Fruit fly (Drosophila melanogaster) whole organism, embryonic: ENCODE results near the gene CG33287.

Experiments used
- Bgb ChIP-seq: fragments of 200-800 bp; sonication (Bioruptor generic); IDR thresholded peaks from 2 replicates; pipeline ENCODE4 v1.3.6; 2022; ENCODE audit warnings: missing biosample characterization, missing genetic modification characterization; ENCODE audit not compliant: partially characterized antibody
- Blimp-1 ChIP-seq: fragments of 200-800 bp; sonication (Bioruptor generic); optimal IDR thresholded peaks from 3 replicates; lab custom pipeline; 2018; ENCODE audit warnings: missing biosample characterization, missing genetic modification characterization, mild to moderate bottlenecking, moderate library complexity, missing genetic modification reagents
- CG10543 ChIP-seq: fragments of 200-800 bp; sonication (Bioruptor generic); optimal IDR thresholded peaks from 3 replicates; lab custom pipeline; 2017; ENCODE audit warnings: missing biosample characterization, mild to moderate bottlenecking, missing genetic modification characterization, moderate library complexity
- CG13287 ChIP-seq: fragments of 200-800 bp; sonication (Bioruptor generic); IDR thresholded peaks from 2 replicates; pipeline ENCODE4 v1.3.6; 2022; ENCODE audit warnings: missing biosample characterization, missing genetic modification characterization; ENCODE audit not compliant: partially characterized antibody
- CG16813 ChIP-seq: fragments of 200-800 bp; sonication (Bioruptor generic); IDR thresholded peaks from 3 replicates; pipeline ENCODE4 v1.3.6; 2022; ENCODE audit warnings: missing biosample characterization, missing genetic modification characterization; ENCODE audit not compliant: partially characterized antibody
- CG1832 ChIP-seq: fragments of 200-800 bp; sonication (Bioruptor generic); optimal IDR thresholded peaks from 2 replicates; lab custom pipeline; 2017; ENCODE audit warnings: missing biosample characterization, mild to moderate bottlenecking, missing genetic modification characterization, inconsistent platforms
- CG2199 ChIP-seq: fragments of 200-800 bp; sonication (Bioruptor generic); IDR thresholded peaks from 3 replicates; pipeline ENCODE4 v1.3.6; 2022; ENCODE audit warnings: missing biosample characterization, missing genetic modification characterization
- CG2678 ChIP-seq: fragments of 200-800 bp; sonication (Bioruptor generic); optimal IDR thresholded peaks from 3 replicates; lab custom pipeline; 2019; ENCODE audit warnings: missing biosample characterization, mild to moderate bottlenecking, missing genetic modification characterization, moderate library complexity
- CG3163 ChIP-seq: fragments of 200-800 bp; sonication (Bioruptor generic); optimal IDR thresholded peaks from 3 replicates; lab custom pipeline; 2016; ENCODE audit warnings: missing biosample characterization, missing genetic modification characterization
- CG32532 ChIP-seq: fragments of 200-800 bp; sonication (Bioruptor generic); IDR thresholded peaks from 2 replicates; pipeline ENCODE4 v1.3.6; 2022; ENCODE audit warnings: missing biosample characterization, missing genetic modification characterization
- CG34224 ChIP-seq: fragments of 200-800 bp; sonication (Bioruptor generic); IDR thresholded peaks from 3 replicates; pipeline ENCODE4 v1.3.6; 2022; ENCODE audit warnings: missing biosample characterization, missing genetic modification characterization; ENCODE audit not compliant: partially characterized antibody
- CG34422 ChIP-seq: fragments of 200-800 bp; sonication (Bioruptor generic); IDR thresholded peaks from 3 replicates; pipeline ENCODE4 v1.3.6; 2022; ENCODE audit warnings: missing biosample characterization, missing genetic modification characterization
- CG3726 ChIP-seq: fragments of 200-800 bp; sonication (Bioruptor generic); IDR thresholded peaks from 3 replicates; pipeline ENCODE4, ENCODE4 v1.3.6; 2022; ENCODE audit warnings: missing biosample characterization, missing genetic modification characterization
- CG6813 ChIP-seq: fragments of 200-800 bp; sonication (Bioruptor generic); optimal IDR thresholded peaks from 2 replicates; lab custom pipeline; 2017; ENCODE audit warnings: missing biosample characterization, missing genetic modification characterization, mild to moderate bottlenecking, moderate library complexity, missing genetic modification reagents
- CG7556 ChIP-seq: fragments of 200-800 bp; sonication (Bioruptor generic); optimal IDR thresholded peaks from 2 replicates; lab custom pipeline; 2017; ENCODE audit warnings: missing biosample characterization, mild to moderate bottlenecking, missing genetic modification characterization
- D ChIP-seq, 2 experiments: fragments of 200-800 bp in 1 of 2; fragments of >200 bp in 1 of 2; sonication (Bioruptor generic) in 1 of 2; optimal IDR thresholded peaks; 2 replicates in 1 of 2; 3 replicates in 1 of 2; lab custom pipeline; 2017; ENCODE audit warnings: mild to moderate bottlenecking in 1 of 2, missing biosample characterization in 1 of 2, missing genetic modification characterization in 1 of 2, missing genetic modification reagents in 1 of 2
- HLHmδ ChIP-seq: fragments of 200-800 bp; sonication (Bioruptor generic); optimal IDR thresholded peaks from 2 replicates; lab custom pipeline; 2018; ENCODE audit warnings: missing biosample characterization, mild to moderate bottlenecking, missing genetic modification characterization, moderate library complexity
- HmgZ ChIP-seq: fragments of 200-800 bp; sonication (Bioruptor generic); optimal IDR thresholded peaks from 2 replicates; lab custom pipeline; 2018; ENCODE audit warnings: missing biosample characterization, mild to moderate bottlenecking, missing genetic modification characterization
- MBD-R2 ChIP-seq: fragments of 200-800 bp; sonication (Bioruptor generic); IDR thresholded peaks from 2 replicates; pipeline ENCODE4 v1.3.6; 2022; ENCODE audit warnings: missing biosample characterization, missing genetic modification characterization
- Med ChIP-seq: fragments of 200-800 bp; sonication (Bioruptor generic); peaks from one replicate; lab custom pipeline; 2016; ENCODE audit warnings: missing biosample characterization, missing genetic modification characterization, mild to moderate bottlenecking, inconsistent platforms, moderate library complexity
- Scr ChIP-seq: fragments of 200-800 bp; sonication (Bioruptor generic); IDR thresholded peaks from 2 replicates; pipeline ENCODE4 v1.3.6; 2022; ENCODE audit warnings: missing biosample characterization, missing genetic modification characterization; ENCODE audit not compliant: partially characterized antibody
- Stat92E ChIP-seq, 3 experiments: fragments of >200 bp in 2 of 3; fragments of 200-800 bp in 1 of 3; sonication (Bioruptor generic) in 1 of 3; optimal IDR thresholded peaks; 2 replicates each; lab custom pipeline; 2017 to 2019; ENCODE audit warnings: missing biosample characterization in 3 of 3, missing genetic modification characterization in 3 of 3, mild to moderate bottlenecking in 1 of 3, moderate library complexity in 1 of 3
- Taf1 ChIP-seq: fragments of 200-800 bp; sonication (Bioruptor generic); IDR thresholded peaks from 2 replicates; pipeline ENCODE4 v1.3.6; 2022; ENCODE audit warnings: missing biosample characterization, missing genetic modification characterization
- Trl ChIP-seq, 3 experiments: fragments of >200 bp in 2 of 3; fragments of 200-800 bp in 1 of 3; sonication (Bioruptor generic) in 1 of 3; optimal IDR thresholded peaks; 2 replicates in 1 of 3; 3 replicates in 2 of 3; lab custom pipeline; 2016 to 2017; ENCODE audit warnings: missing biosample characterization in 1 of 3, missing genetic modification characterization in 1 of 3
- al ChIP-seq: fragments of 200-800 bp; sonication (Bioruptor generic); IDR thresholded peaks from 2 replicates; pipeline ENCODE4 v1.3.6; 2022; ENCODE audit warnings: missing biosample characterization, missing genetic modification characterization
- bigmax ChIP-seq: fragments of 200-800 bp; sonication (Bioruptor generic); optimal IDR thresholded peaks from 2 replicates; lab custom pipeline; 2018; ENCODE audit warnings: missing biosample characterization, mild to moderate bottlenecking, missing genetic modification characterization
- cad ChIP-seq: fragments of >200 bp; optimal IDR thresholded peaks from 2 replicates; lab custom pipeline; 2017; ENCODE audit warnings: missing biosample characterization, missing genetic modification characterization
- cg ChIP-seq: fragments of 200-800 bp; sonication (Bioruptor generic); optimal IDR thresholded peaks from 3 replicates; lab custom pipeline; 2019; ENCODE audit warnings: missing biosample characterization, mild to moderate bottlenecking, missing genetic modification characterization, moderate library complexity
- crol ChIP-seq: fragments of 200-800 bp; sonication (Bioruptor generic); IDR thresholded peaks from 2 replicates; pipeline ENCODE4 v1.3.6; 2022; ENCODE audit warnings: missing biosample characterization, missing genetic modification characterization
- cwo ChIP-seq: fragments of 200-800 bp; sonication (Bioruptor generic); optimal IDR thresholded peaks from 3 replicates; lab custom pipeline; 2017; ENCODE audit warnings: missing biosample characterization, missing genetic modification characterization, mild to moderate bottlenecking, moderate library complexity, missing genetic modification reagents
- dm ChIP-seq: fragments of 200-800 bp; sonication (Bioruptor generic); optimal IDR thresholded peaks from 3 replicates; lab custom pipeline; 2016; ENCODE audit warnings: missing biosample characterization, missing genetic modification characterization
- ftz-f1 ChIP-seq: fragments of 200-800 bp; sonication (Bioruptor generic); optimal IDR thresholded peaks from 2 replicates; lab custom pipeline; 2016; ENCODE audit warnings: missing biosample characterization, missing genetic modification characterization
- gcm ChIP-seq: fragments of 200-800 bp; sonication (Bioruptor generic); optimal IDR thresholded peaks from 2 replicates; lab custom pipeline; 2019; ENCODE audit warnings: missing biosample characterization, mild to moderate bottlenecking, missing genetic modification characterization, moderate library complexity
- grn ChIP-seq: fragments of 200-800 bp; sonication (Bioruptor generic); optimal IDR thresholded peaks from 3 replicates; lab custom pipeline; 2017; ENCODE audit warnings: missing biosample characterization, missing genetic modification characterization
- gt ChIP-seq: fragments of 200-800 bp; sonication (Bioruptor generic); IDR thresholded peaks from 2 replicates; pipeline ENCODE4 v1.3.6; 2022; ENCODE audit warnings: missing biosample characterization, missing genetic modification characterization
- hbn ChIP-seq: fragments of 200-800 bp; sonication (Bioruptor generic); IDR thresholded peaks from 2 replicates; pipeline ENCODE4 v1.3.6; 2022; ENCODE audit warnings: missing biosample characterization, missing genetic modification characterization; ENCODE audit not compliant: partially characterized antibody
- kni ChIP-seq: fragments of 200-800 bp; sonication (Bioruptor generic); optimal IDR thresholded peaks from 3 replicates; lab custom pipeline; 2017; ENCODE audit warnings: mild to moderate bottlenecking, missing biosample characterization, missing genetic modification reagents, missing genetic modification characterization
- nerfin-1 ChIP-seq: fragments of 200-800 bp; sonication (Bioruptor generic); optimal IDR thresholded peaks from 3 replicates; lab custom pipeline; 2019; ENCODE audit warnings: missing biosample characterization, mild to moderate bottlenecking, missing genetic modification characterization, moderate library complexity
- peb ChIP-seq: fragments of 200-800 bp; sonication (Bioruptor generic); IDR thresholded peaks from 2 replicates; pipeline ENCODE4 v1.3.6; 2022; ENCODE audit warnings: missing biosample characterization, missing genetic modification characterization
- scrt ChIP-seq: fragments of 200-800 bp; sonication (Bioruptor generic); optimal IDR thresholded peaks from 2 replicates; lab custom pipeline; 2018; ENCODE audit warnings: missing biosample characterization, mild to moderate bottlenecking, missing genetic modification characterization, moderate library complexity
- sna ChIP-seq: fragments of 200-800 bp; sonication (Bioruptor generic); IDR thresholded peaks from 2 replicates; pipeline ENCODE4 v1.3.6; 2022; ENCODE audit warnings: missing biosample characterization, missing genetic modification characterization; ENCODE audit not compliant: partially characterized antibody
- so ChIP-seq: fragments of 200-800 bp; sonication (Bioruptor generic); IDR thresholded peaks from 3 replicates; pipeline ENCODE4 v1.3.6; 2022; ENCODE audit warnings: missing biosample characterization, missing genetic modification characterization
- sug ChIP-seq: fragments of 200-800 bp; optimal IDR thresholded peaks from 2 replicates; lab custom pipeline; 2019; ENCODE audit warnings: missing biosample characterization, mild to moderate bottlenecking, missing genetic modification characterization, moderate library complexity
- trh ChIP-seq: fragments of 200-800 bp; sonication (Bioruptor generic); optimal IDR thresholded peaks from 2 replicates; lab custom pipeline; 2016; ENCODE audit warnings: missing biosample characterization, missing genetic modification characterization
- unc-4 ChIP-seq: fragments of 200-800 bp; sonication (Bioruptor generic); IDR thresholded peaks from 2 replicates; pipeline ENCODE4 v1.3.6; 2022; ENCODE audit warnings: missing biosample characterization, missing genetic modification characterization; ENCODE audit not compliant: partially characterized antibody
- vvl ChIP-seq: fragments of 200-800 bp; sonication (Bioruptor generic); IDR thresholded peaks from 2 replicates; pipeline ENCODE4 v1.3.6; 2022; ENCODE audit warnings: missing biosample characterization, missing genetic modification characterization
- z ChIP-seq: fragments of 200-800 bp; sonication (Bioruptor generic); IDR thresholded peaks from 3 replicates; pipeline ENCODE4 v1.3.6; 2022; ENCODE audit warnings: missing biosample characterization, missing genetic modification characterization

CG33287 gene

DNA sequence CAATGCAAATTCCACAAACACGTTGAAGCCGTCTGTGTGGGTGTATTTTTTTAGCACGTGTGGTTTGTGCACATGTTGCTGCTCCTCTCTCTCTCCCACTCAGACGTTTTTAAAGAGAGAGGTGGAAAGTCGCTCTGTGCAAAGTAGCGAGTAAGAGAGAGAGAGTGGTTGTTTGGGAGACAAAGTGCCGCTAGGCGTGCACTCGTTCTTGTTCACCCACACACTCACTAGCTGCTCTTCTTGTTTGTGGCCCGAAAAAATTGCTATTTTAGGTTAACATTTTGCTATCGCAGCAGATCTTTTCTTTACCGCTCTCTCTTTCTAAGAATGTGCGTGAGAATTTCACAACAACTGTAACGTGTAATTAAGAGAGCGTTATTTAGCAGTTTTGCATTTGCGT is 38.4 kb upstream of the CG33287 start:
- no peak for TF ChIP-seq CG2678 (tag; lab: Kevin White, UChicago)
- peak; percentile 38; the same call in 1 of the 2 replicates for TF ChIP-seq sna (GFP tag; lab: Robert Waterston, UW)
- peak; percentile 92 to 98 for TF ChIP-seq Trl (optimal IDR thresholded peaks at IDR 0.05; lab: Kevin White, UChicago)
- peak; percentile 54 for TF ChIP-seq Trl (GFP tag; optimal IDR thresholded peaks at IDR 0.05; lab: Kevin White, UChicago)
- peak; percentile 7 for TF ChIP-seq gcm (GFP tag; lab: Kevin White, UChicago)
- TF ChIP-seq crol (GFP tag; lab: Robert Waterston, UW), result 0 out of 2 replicates have a peak, but pooled peaks have one; percentile 16
- TF ChIP-seq dm (GFP tag; lab: Kevin White, UChicago), result peak; percentile 46
- peak; percentile 22; the same call in 1 of the 3 replicates for TF ChIP-seq CG34224 (GFP tag; lab: Robert Waterston, UW)
- TF ChIP-seq CG34422, result 0 out of 3 replicates have a peak, but pooled peaks have one; percentile 22
- peak; percentile 37; the same call in 1 of the 2 replicates for TF ChIP-seq CG13287 (GFP tag; lab: Robert Waterston, UW)
- TF ChIP-seq CG16813 (GFP tag; lab: Robert Waterston, UW), result peak; percentile 38; the same call in 1 of the 3 replicates
- TF ChIP-seq CG32532 (GFP tag; lab: Robert Waterston, UW), result peak; percentile 42; the same call in 1 of the 2 replicates
- peak; percentile 67; the same call in 2 of the 3 replicates for TF ChIP-seq z
- peak; percentile 5 for TF ChIP-seq sug (tag; lab: Kevin White, UChicago)
- 0 out of 3 replicates have a peak, but pooled peaks have one; percentile 23 for TF ChIP-seq CG2199 (GFP tag; lab: Robert Waterston, UW)
- no peak for TF ChIP-seq trh (GFP tag; lab: Kevin White, UChicago)
- TF ChIP-seq CG1832 (GFP tag; lab: Kevin White, UChicago), result peak; percentile 26
- TF ChIP-seq HLHmδ, result peak; percentile 70
- TF ChIP-seq Med (GFP tag; lab: Kevin White, UChicago), result peak; percentile 61
- peak; percentile 20 for TF ChIP-seq D (optimal IDR thresholded peaks at IDR 0.05; lab: Kevin White, UChicago)
- no peak for TF ChIP-seq D (GFP tag; optimal IDR thresholded peaks at IDR 0.05; lab: Kevin White, UChicago)
- no peak for TF ChIP-seq al (GFP tag; lab: Robert Waterston, UW)
- peak; percentile 82 for TF ChIP-seq scrt (GFP tag; lab: Kevin White, UChicago)
- TF ChIP-seq unc-4 (GFP tag; lab: Robert Waterston, UW), result peak; percentile 12; the same call in 1 of the 2 replicates
- no peak for TF ChIP-seq CG7556 (GFP tag; lab: Kevin White, UChicago)
- peak; percentile 14; the same call in 1 of the 3 replicates for TF ChIP-seq so (GFP tag; lab: Robert Waterston, UW)
- no peak for TF ChIP-seq gt (GFP tag; lab: Robert Waterston, UW)
- TF ChIP-seq Blimp-1 (GFP tag; lab: Kevin White, UChicago), result no peak
- TF ChIP-seq MBD-R2, result 0 out of 2 replicates have a peak, but pooled peaks have one; percentile 9
- TF ChIP-seq ftz-f1 (GFP tag; lab: Kevin White, UChicago), result peak; percentile 6
- peak; percentile 81 for TF ChIP-seq kni
- peak; percentile 56 for TF ChIP-seq nerfin-1 (tag; lab: Kevin White, UChicago)
- TF ChIP-seq CG3726, result no peak
- TF ChIP-seq peb (GFP tag; lab: Robert Waterston, UW), result no peak
- peak; percentile 87 for TF ChIP-seq bigmax (GFP tag; lab: Kevin White, UChicago)
- TF ChIP-seq CG6813 (GFP tag; lab: Kevin White, UChicago), result no peak
- no peak for TF ChIP-seq cad (GFP tag; lab: Kevin White, UChicago)
- no peak for TF ChIP-seq Bgb (GFP tag; lab: Robert Waterston, UW)
- peak; percentile 75 for TF ChIP-seq cg (GFP tag; lab: Kevin White, UChicago)
- TF ChIP-seq Stat92E (GFP tag; optimal IDR thresholded peaks at IDR 0.05; lab: Kevin White, UChicago), result peak in 1 of 3 experiments; percentile 67
- no peak for TF ChIP-seq Taf1
- TF ChIP-seq CG10543 (GFP tag; lab: Kevin White, UChicago), result no peak
- peak; percentile 97 for TF ChIP-seq cwo
- TF ChIP-seq hbn, result peak; percentile 21; the same call in 1 of the 2 replicates
- peak; percentile 89 for TF ChIP-seq grn
- TF ChIP-seq HmgZ (tag; lab: Kevin White, UChicago), result peak; percentile 28
- peak; percentile 45; the same call in 1 of the 2 replicates for TF ChIP-seq vvl
- TF ChIP-seq Scr (GFP tag; lab: Robert Waterston, UW), result peak; percentile 20; the same call in 1 of the 2 replicates
- peak; percentile 91 for TF ChIP-seq CG3163 (GFP tag; lab: Kevin White, UChicago)
